Worm (Caenorhabditis elegans) whole organism, mixed stage, embryonic: ENCODE data around the gene F19B6.3.

Experiments used
- bed-3 ChIP-seq: fragments of 200-800 bp; sonication (Bioruptor generic); optimal IDR thresholded peaks from 3 replicates; lab custom pipeline; 2018; ENCODE audit warnings: mild to moderate bottlenecking, missing genetic modification characterization, moderate library complexity, missing compliant biosample characterization
- elt-1 ChIP-seq: sonication (generic microtip); optimal IDR thresholded peaks from 2 replicates; lab custom pipeline; 2017; ENCODE audit warnings: missing genetic modification characterization, mild to moderate bottlenecking, missing compliant biosample characterization, antibody characterized with exemption, moderate library complexity, borderline replicate concordance; ENCODE audit not compliant: insufficient read depth
- elt-3 ChIP-seq: fragments of 150-350 bp; optimal IDR thresholded peaks from 2 replicates; lab custom pipeline; 2014; ENCODE audit warnings: missing biosample characterization, missing genetic modification characterization
- mep-1 ChIP-seq: fragments of 150-350 bp; optimal IDR thresholded peaks from 2 replicates; lab custom pipeline; 2017; ENCODE audit warnings: missing biosample characterization, missing genetic modification reagents, missing genetic modification characterization, inconsistent platforms
- nhr-2 ChIP-seq: fragments of 150-350 bp; optimal IDR thresholded peaks from 2 replicates; lab custom pipeline; 2014; ENCODE audit warnings: missing biosample characterization, missing genetic modification characterization
- nhr-237 ChIP-seq: fragments of 150-350 bp; optimal IDR thresholded peaks from 2 replicates; lab custom pipeline; 2014; ENCODE audit warnings: missing biosample characterization, missing genetic modification characterization
- nhr-76 ChIP-seq: sonication (generic microtip); optimal IDR thresholded peaks from 2 replicates; lab custom pipeline; 2017; ENCODE audit warnings: missing biosample characterization, missing genetic modification characterization
- pha-4 ChIP-seq: fragments of 150-350 bp; optimal IDR thresholded peaks from 2 replicates; lab custom pipeline; 2018; ENCODE audit warnings: missing biosample characterization, missing genetic modification reagents, missing genetic modification characterization
- unc-39 ChIP-seq: fragments of 150-350 bp; optimal IDR thresholded peaks from 2 replicates; lab custom pipeline; 2014; ENCODE audit warnings: missing biosample characterization, missing genetic modification characterization
- ztf-11 ChIP-seq: fragments of 150-350 bp; optimal IDR thresholded peaks from 2 replicates; lab custom pipeline; 2014; ENCODE audit warnings: missing biosample characterization, missing genetic modification characterization

DNA sequence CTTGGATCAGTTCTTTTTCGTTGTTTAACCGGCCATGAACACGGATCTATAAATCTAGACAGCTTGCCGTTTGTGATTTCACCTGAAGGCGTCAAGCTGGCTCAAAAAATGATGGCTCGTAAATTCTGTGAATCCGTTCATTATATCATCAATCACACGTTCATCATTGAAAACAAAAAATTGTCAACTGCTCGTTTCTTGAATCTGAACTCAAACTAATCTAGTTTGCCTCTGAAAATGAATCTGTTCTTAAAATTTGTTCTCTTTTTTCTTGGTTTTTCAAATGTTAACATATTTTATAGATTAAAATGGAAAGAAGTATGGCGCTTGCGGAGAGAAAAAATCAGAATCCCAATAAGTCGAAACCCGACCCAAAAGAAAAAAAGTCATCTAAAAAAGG is 36.3 kb upstream of the F19B6.3 start, which contains the start of gene C42C1.8:
- TF ChIP-seq bed-3 (GFP tag; lab: Kevin White, UChicago) (no peak), unc-39 (no peak), nhr-237 (no peak), nhr-76 (no peak), pha-4 (tag; lab: Kevin White, UChicago) (no peak), ztf-11 (tag; lab: Kevin White, UChicago) (no peak), nhr-2 (no peak), elt-3 (tag; lab: Kevin White, UChicago) (no peak), elt-1 (tag; lab: Kevin White, UChicago) (no peak), mep-1 (tag; lab: Kevin White, UChicago) (no peak)
